Worm (Caenorhabditis elegans) whole organism, late embryonic: Measurements from ENCODE around the gene polk-1.

Experiments used
- C38D4.7 ChIP-seq: fragments of 200-800 bp; sonication (Bioruptor generic); optimal IDR thresholded peaks from 2 replicates; lab custom pipeline; 2018; ENCODE audit warnings: mild to moderate bottlenecking, missing genetic modification characterization, moderate library complexity, missing compliant biosample characterization
- F13H6.1 ChIP-seq: sonication (generic microtip); optimal IDR thresholded peaks from 2 replicates; lab custom pipeline; 2016; ENCODE audit warnings: missing genetic modification characterization, missing compliant biosample characterization
- K09A11.1 ChIP-seq: sonication (generic microtip); optimal IDR thresholded peaks from 2 replicates; lab custom pipeline; 2017; ENCODE audit warnings: antibody characterized with exemption, mild to moderate bottlenecking, missing genetic modification characterization, missing compliant biosample characterization; ENCODE audit not compliant: insufficient read depth
- T23F11.4 ChIP-seq: fragments of 200-800 bp; sonication (Bioruptor generic); optimal IDR thresholded peaks from 2 replicates; lab custom pipeline; 2018; ENCODE audit warnings: mild to moderate bottlenecking, missing genetic modification characterization, missing compliant biosample characterization
- Y22D7AL.16 ChIP-seq: sonication (generic microtip); optimal IDR thresholded peaks from 2 replicates; lab custom pipeline; 2016; ENCODE audit warnings: missing genetic modification characterization, missing compliant biosample characterization
- ama-1 ChIP-seq: fragments of 150-350 bp; optimal IDR thresholded peaks from 2 replicates; lab custom pipeline; 2014
- ceh-14 ChIP-seq: sonication (generic microtip); optimal IDR thresholded peaks from 2 replicates; lab custom pipeline; 2016; ENCODE audit warnings: missing genotype, missing genetic modification characterization, missing compliant biosample characterization
- ceh-2 ChIP-seq: sonication (generic microtip); optimal IDR thresholded peaks from 2 replicates; lab custom pipeline; 2016; ENCODE audit warnings: missing genotype, missing genetic modification characterization, missing compliant biosample characterization
- ceh-45 ChIP-seq: fragments of 200-800 bp; sonication (Bioruptor generic); IDR thresholded peaks from 2 replicates; pipeline ENCODE4 v1.3.6; 2022; ENCODE audit warnings: missing genetic modification reagents, missing genetic modification characterization, missing compliant biosample characterization
- ceh-6 ChIP-seq: fragments of 200-800 bp; sonication (Bioruptor generic); optimal IDR thresholded peaks from 2 replicates; lab custom pipeline; 2018; ENCODE audit warnings: mild to moderate bottlenecking, missing genetic modification characterization, missing compliant biosample characterization
- ceh-9 ChIP-seq: sonication (generic microtip); optimal IDR thresholded peaks from 2 replicates; lab custom pipeline; 2016; ENCODE audit warnings: mild to moderate bottlenecking, missing genetic modification characterization, inconsistent platforms, missing compliant biosample characterization
- che-1 ChIP-seq: sonication (generic microtip); optimal IDR thresholded peaks from 2 replicates; lab custom pipeline; 2016; ENCODE audit warnings: mild to moderate bottlenecking, missing genetic modification characterization, missing compliant biosample characterization
- elt-2 ChIP-seq: sonication (generic microtip); optimal IDR thresholded peaks from 2 replicates; lab custom pipeline; 2016; ENCODE audit warnings: missing genetic modification reagents, missing genetic modification characterization, missing compliant biosample characterization
- elt-4 ChIP-seq: sonication (generic microtip); optimal IDR thresholded peaks from 2 replicates; lab custom pipeline; 2016; ENCODE audit warnings: missing genetic modification characterization, missing compliant biosample characterization
- eyg-1 ChIP-seq: sonication (generic microtip); optimal IDR thresholded peaks from 2 replicates; lab custom pipeline; 2016; ENCODE audit warnings: missing genotype, missing genetic modification characterization, missing compliant biosample characterization
- fkh-10 ChIP-seq: fragments of 150-350 bp; optimal IDR thresholded peaks from 2 replicates; lab custom pipeline; 2014; ENCODE audit warnings: missing biosample characterization, missing genetic modification reagents, missing genetic modification characterization
- gmeb-2 ChIP-seq: sonication (generic microtip); optimal IDR thresholded peaks from 2 replicates; lab custom pipeline; 2016; ENCODE audit warnings: missing genetic modification characterization, inconsistent platforms, missing compliant biosample characterization
- hlh-30 ChIP-seq: sonication (generic microtip); optimal IDR thresholded peaks from 2 replicates; lab custom pipeline; 2017; ENCODE audit warnings: antibody characterized with exemption, missing genetic modification characterization, missing compliant biosample characterization; ENCODE audit not compliant: insufficient read depth
- hlh-6 ChIP-seq: sonication (generic microtip); optimal IDR thresholded peaks from 2 replicates; lab custom pipeline; 2016; ENCODE audit warnings: missing genotype, missing genetic modification characterization, missing compliant biosample characterization
- hlh-8 ChIP-seq: sonication (generic microtip); optimal IDR thresholded peaks from 2 replicates; lab custom pipeline; 2016; ENCODE audit warnings: missing genotype, missing genetic modification characterization, missing compliant biosample characterization
- lin-11 ChIP-seq: fragments of 200-800 bp; sonication (Bioruptor generic); optimal IDR thresholded peaks from 2 replicates; lab custom pipeline; 2018; ENCODE audit warnings: mild to moderate bottlenecking, missing genetic modification characterization, missing compliant biosample characterization
- madf-2 ChIP-seq: sonication (generic microtip); optimal IDR thresholded peaks from 2 replicates; lab custom pipeline; 2017; ENCODE audit warnings: missing genetic modification characterization, missing compliant biosample characterization
- nfya-1 ChIP-seq: sonication (generic microtip); optimal IDR thresholded peaks from 2 replicates; lab custom pipeline; 2017; ENCODE audit warnings: missing genetic modification characterization, mild to moderate bottlenecking, missing compliant biosample characterization, antibody characterized with exemption, moderate library complexity
- nhr-11 ChIP-seq: fragments of 150-350 bp; optimal IDR thresholded peaks from 2 replicates; lab custom pipeline; 2014; ENCODE audit warnings: missing biosample characterization, missing genetic modification characterization
- npax-4 ChIP-seq: sonication (generic microtip); optimal IDR thresholded peaks from 2 replicates; lab custom pipeline; 2016; ENCODE audit warnings: missing genetic modification characterization, missing compliant biosample characterization
- pag-3 ChIP-seq: sonication (generic microtip); optimal IDR thresholded peaks from 2 replicates; lab custom pipeline; 2016; ENCODE audit warnings: missing compliant biosample characterization, missing genetic modification characterization, borderline replicate concordance
- pax-1 ChIP-seq: fragments of 150-350 bp; optimal IDR thresholded peaks from 2 replicates; lab custom pipeline; 2014; ENCODE audit warnings: missing biosample characterization, missing genetic modification characterization
- pha-2 ChIP-seq: sonication (generic microtip); optimal IDR thresholded peaks from 2 replicates; lab custom pipeline; 2017; ENCODE audit warnings: mild to moderate bottlenecking, missing genetic modification characterization, missing compliant biosample characterization
- pha-4 ChIP-seq: fragments of 150-350 bp; optimal IDR thresholded peaks from 2 replicates; lab custom pipeline; 2018; ENCODE audit warnings: missing biosample characterization, missing genetic modification reagents, missing genetic modification characterization
- pqm-1 ChIP-seq: sonication (generic microtip); optimal IDR thresholded peaks from 2 replicates; lab custom pipeline; 2016; ENCODE audit warnings: missing genetic modification characterization, missing compliant biosample characterization
- pros-1 ChIP-seq: fragments of 150-350 bp; optimal IDR thresholded peaks from 2 replicates; lab custom pipeline; 2014; ENCODE audit warnings: missing biosample characterization, missing genetic modification reagents, missing genetic modification characterization
- rnt-1 ChIP-seq: sonication (generic microtip); optimal IDR thresholded peaks from 2 replicates; lab custom pipeline; 2016; ENCODE audit warnings: missing genetic modification characterization, missing compliant biosample characterization
- sox-4 ChIP-seq: sonication (generic microtip); optimal IDR thresholded peaks from 2 replicates; lab custom pipeline; 2017; ENCODE audit warnings: mild to moderate bottlenecking, missing genetic modification characterization, inconsistent platforms, missing compliant biosample characterization
- tbx-2 ChIP-seq: sonication (generic microtip); optimal IDR thresholded peaks from 2 replicates; lab custom pipeline; 2016; ENCODE audit warnings: missing genetic modification characterization, missing compliant biosample characterization
- unc-3 ChIP-seq, 2 experiments: fragments of 200-800 bp in 1 of 2; sonication (Bioruptor generic) in 1 of 2; sonication (generic microtip) in 1 of 2; conservative IDR thresholded peaks in 1 of 2; optimal IDR thresholded peaks in 1 of 2; 2 replicates each; pipeline versions ENCODE4 v1.3.6 to Lab custom; 2016 to 2022; ENCODE audit warnings: missing compliant biosample characterization in 2 of 2, missing genetic modification characterization in 2 of 2, missing genetic modification reagents in 1 of 2
- unc-42 ChIP-seq: sonication (generic microtip); optimal IDR thresholded peaks from 2 replicates; lab custom pipeline; 2016; ENCODE audit warnings: missing genotype, missing genetic modification characterization, missing compliant biosample characterization
- unc-55 ChIP-seq: sonication (generic microtip); optimal IDR thresholded peaks from 2 replicates; lab custom pipeline; 2017; ENCODE audit warnings: missing biosample characterization, missing genetic modification reagents, missing genetic modification characterization
- unc-86 ChIP-seq: sonication (generic microtip); optimal IDR thresholded peaks from 2 replicates; lab custom pipeline; 2016; ENCODE audit warnings: missing genetic modification characterization, missing compliant biosample characterization

The polk-1 gene

DNA sequence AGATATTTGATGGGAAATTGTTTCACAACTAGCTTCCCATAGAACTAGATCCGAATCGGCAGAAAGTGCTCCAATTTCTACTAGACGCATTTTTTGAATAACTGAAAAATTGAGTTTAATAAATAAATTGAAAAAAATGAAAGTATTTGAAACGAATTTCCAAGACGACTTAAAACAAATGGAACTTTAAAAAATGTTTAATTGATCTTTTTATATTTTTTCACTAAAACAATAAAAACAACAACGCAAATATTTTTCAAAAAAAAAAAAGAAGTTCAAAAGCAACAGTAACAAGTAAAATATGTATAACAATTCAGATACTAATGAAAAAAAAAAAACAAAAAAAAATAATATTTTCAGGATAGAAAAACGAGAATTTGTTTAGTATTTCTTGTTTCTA, 18.7 kb downstream of the polk-1 start, which contains the start of gene C06E1.9:
Gene C06E1.9, minus strand, starts transcription at position 101 of the 400 bp plus-strand sequence.
- TF ChIP-seq ceh-2 (tag; lab: Kevin White, UChicago) (no peak), pag-3 (tag; lab: Kevin White, UChicago) (no peak), lin-11 (tag; lab: Kevin White, UChicago) (no peak), ceh-9 (tag; lab: Kevin White, UChicago) (no peak), sox-4 (tag; lab: Kevin White, UChicago) (no peak), che-1 (tag; lab: Kevin White, UChicago) (no peak), ceh-45 (no peak), fkh-10 (GFP tag; lab: Kevin White, UChicago) (no peak), unc-55 (GFP tag; lab: Kevin White, UChicago) (no peak), nfya-1 (tag; lab: Kevin White, UChicago) (no peak), hlh-30 (tag; lab: Kevin White, UChicago) (no peak), pqm-1 (tag; lab: Kevin White, UChicago) (no peak), K09A11.1 (tag; lab: Kevin White, UChicago) (no peak), nhr-11 (tag; lab: Kevin White, UChicago) (no peak), eyg-1 (tag; lab: Kevin White, UChicago) (no peak)

- no peak for TF ChIP-seq che-1 (tag; lab: Kevin White, UChicago)
- no peak for TF ChIP-seq ama-1 (lab: Kevin White, UChicago)
- TF ChIP-seq pax-1 (tag; lab: Kevin White, UChicago) = no peak
- TF ChIP-seq sox-4 (tag; lab: Kevin White, UChicago) = no peak
- TF ChIP-seq ceh-2 (tag; lab: Kevin White, UChicago) = no peak
- TF ChIP-seq tbx-2 (tag; lab: Kevin White, UChicago) = no peak
- TF ChIP-seq F13H6.1 (tag; lab: Kevin White, UChicago) = no peak
These were observed 22.9 kb downstream of the polk-1 start, which contains the start of gene C06E1.1 for ce11 chrIII:8605532-8605931. Gene C06E1.1, plus strand, starts transcription at chrIII:8605832.

DNA sequence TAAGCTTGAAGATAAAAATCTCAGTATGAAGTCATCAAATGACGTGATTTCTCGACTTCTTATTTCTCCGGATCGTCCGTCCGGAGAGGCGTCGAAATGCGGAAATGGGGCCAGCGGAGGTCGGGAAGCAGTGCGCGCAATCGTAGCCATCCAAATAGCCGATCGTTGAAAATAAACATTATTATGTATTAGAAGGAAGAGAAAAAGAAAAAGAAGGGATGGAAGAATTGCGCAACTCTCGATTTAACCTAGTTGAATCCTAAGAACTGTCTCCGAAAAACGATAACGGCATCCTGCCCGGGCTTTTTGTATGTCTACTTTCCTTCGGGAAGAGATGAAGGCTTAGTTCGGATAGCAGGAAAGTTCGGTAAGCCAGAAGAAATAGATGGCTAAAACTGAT, 26.2 kb downstream of the polk-1 start:
- TF ChIP-seq hlh-30 (tag; lab: Kevin White, UChicago) = no peak
- no peak for TF ChIP-seq pros-1 (tag; lab: Kevin White, UChicago)
- TF ChIP-seq hlh-6 (tag; lab: Kevin White, UChicago) = no peak

- TF ChIP-seq madf-2 (tag; lab: Kevin White, UChicago) = no peak
- no peak for TF ChIP-seq T23F11.4 (GFP tag; lab: Kevin White, UChicago)
- TF ChIP-seq F13H6.1 (tag; lab: Kevin White, UChicago) = no peak
- no peak for TF ChIP-seq Y22D7AL.16
- no peak for TF ChIP-seq unc-3 (GFP tag; conservative IDR thresholded peaks at IDR 0.05; lab: Robert Waterston, UW)
- TF ChIP-seq unc-3 (tag; optimal IDR thresholded peaks at IDR 0.05; lab: Kevin White, UChicago) = no peak
These were observed 29.4 kb downstream of the polk-1 start for ce11 chrIII:8598961-8599360.

- TF ChIP-seq gmeb-2 (tag; lab: Kevin White, UChicago) (no peak), pros-1 (tag; lab: Kevin White, UChicago) (no peak), unc-42 (tag; lab: Kevin White, UChicago) (no peak), hlh-8 (tag; lab: Kevin White, UChicago) (no peak), K09A11.1 (tag; lab: Kevin White, UChicago) (no peak), nhr-11 (tag; lab: Kevin White, UChicago) (no peak), ceh-6 (GFP tag; lab: Kevin White, UChicago) (no peak), che-1 (tag; lab: Kevin White, UChicago) (no peak), unc-86 (tag; lab: Kevin White, UChicago) (no peak), rnt-1 (no peak), pha-4 (tag; lab: Kevin White, UChicago) (no peak), ceh-14 (tag; lab: Kevin White, UChicago) (no peak), npax-4 (tag; lab: Kevin White, UChicago) (no peak), elt-2 (tag; lab: Kevin White, UChicago) (no peak), unc-55 (GFP tag; lab: Kevin White, UChicago) (no peak), tbx-2 (tag; lab: Kevin White, UChicago) (no peak), C38D4.7 (GFP tag; lab: Kevin White, UChicago) (no peak), pha-2 (tag; lab: Kevin White, UChicago) (no peak), elt-4 (no peak)
These were observed 30.6 kb downstream of the polk-1 start, which contains the start of gene ztf-30 for ce11 chrIII:8597770-8598169. Gene ztf-30, minus strand, starts transcription at chrIII:8597870.
